Fruit fly (Drosophila melanogaster) whole organism, wandering third instar larva: ENCODE results near the gene Golgin104.

Experiments used
- Abd-B ChIP-seq: fragments of >200 bp; optimal IDR thresholded peaks from 2 replicates; lab custom pipeline; 2017; ENCODE audit warnings: missing biosample characterization, missing genetic modification characterization
- CG32264 ChIP-seq: fragments of 200-800 bp; sonication (Bioruptor generic); optimal IDR thresholded peaks from 2 replicates; lab custom pipeline; 2016; ENCODE audit warnings: missing biosample characterization, missing genetic modification characterization
- CG9705 ChIP-seq: fragments of 200-800 bp; sonication (Bioruptor generic); optimal IDR thresholded peaks from 2 replicates; lab custom pipeline; 2018; ENCODE audit warnings: missing biosample characterization, mild to moderate bottlenecking, missing genetic modification characterization
- CrebA ChIP-seq: fragments of 200-800 bp; sonication (Bioruptor generic); optimal IDR thresholded peaks from 2 replicates; lab custom pipeline; 2016; ENCODE audit warnings: missing biosample characterization, mild to moderate bottlenecking, missing genetic modification characterization, borderline replicate concordance
- Dif ChIP-seq: fragments of 200-275, 200-300 bp; sonication (Bioruptor generic); optimal IDR thresholded peaks from 2 replicates; lab custom pipeline; 2018; ENCODE audit warnings: missing biosample characterization, missing genetic modification characterization; ENCODE audit not compliant: partially characterized antibody
- GATAd ChIP-seq: sonication (Bioruptor generic); optimal IDR thresholded peaks from 2 replicates; lab custom pipeline; 2016; ENCODE audit warnings: missing biosample characterization, missing genetic modification characterization
- HLH106 ChIP-seq: fragments of 200-800 bp; optimal IDR thresholded peaks from 3 replicates; lab custom pipeline; 2019; ENCODE audit warnings: missing biosample characterization, mild to moderate bottlenecking, missing genetic modification characterization, moderate library complexity
- Hnf4 ChIP-seq: fragments of 200-800 bp; sonication (Bioruptor generic); optimal IDR thresholded peaks from 2 replicates; lab custom pipeline; 2016; ENCODE audit warnings: missing biosample characterization, mild to moderate bottlenecking, missing genetic modification characterization
- Hr78 ChIP-seq: fragments of >200 bp; optimal IDR thresholded peaks from 2 replicates; lab custom pipeline; 2017; ENCODE audit warnings: missing biosample characterization, missing genetic modification characterization
- Hr83 ChIP-seq: fragments of 200-300 bp; sonication (Bioruptor generic); optimal IDR thresholded peaks from 2 replicates; lab custom pipeline; 2016; ENCODE audit warnings: missing biosample characterization, mild to moderate bottlenecking, missing genetic modification characterization, moderate library complexity; ENCODE audit not compliant: poor library complexity, severe bottlenecking
- Jra ChIP-seq: sonication (Bioruptor generic); optimal IDR thresholded peaks from 2 replicates; lab custom pipeline; 2016; ENCODE audit warnings: missing biosample characterization, missing genetic modification characterization
- Mio ChIP-seq: sonication (Bioruptor generic); optimal IDR thresholded peaks from 2 replicates; lab custom pipeline; 2016; ENCODE audit warnings: missing biosample characterization, missing genetic modification characterization
- Myc ChIP-seq: fragments of >200 bp; optimal IDR thresholded peaks from 2 replicates; lab custom pipeline; 2017
- N ChIP-seq: fragments of >200 bp; optimal IDR thresholded peaks from 2 replicates; lab custom pipeline; 2018; ENCODE audit warnings: missing biosample characterization, missing external identifiers, missing genetic modification characterization
- OdsH ChIP-seq: fragments of 200-800 bp; sonication (Bioruptor generic); optimal IDR thresholded peaks from 2 replicates; lab custom pipeline; 2016; ENCODE audit warnings: missing biosample characterization, mild to moderate bottlenecking, missing genetic modification characterization
- Rel ChIP-seq, 2 experiments: fragments of 200-800 bp; sonication (Bioruptor generic) in 1 of 2; optimal IDR thresholded peaks; 2 replicates in 1 of 2; 3 replicates in 1 of 2; lab custom pipeline; 2016 to 2019; ENCODE audit warnings: mild to moderate bottlenecking in 2 of 2, missing biosample characterization in 2 of 2, missing genetic modification characterization in 2 of 2, moderate library complexity in 1 of 2
- Sp1 ChIP-seq: fragments of 200-800 bp; sonication (Bioruptor generic); optimal IDR thresholded peaks from 3 replicates; lab custom pipeline; 2019; ENCODE audit warnings: missing biosample characterization, mild to moderate bottlenecking, missing genetic modification characterization, moderate library complexity
- br ChIP-seq: fragments of 200-800 bp; sonication (Bioruptor generic); optimal IDR thresholded peaks from 2 replicates; lab custom pipeline; 2016; ENCODE audit warnings: missing biosample characterization, missing genetic modification characterization
- brk ChIP-seq: fragments of 200-800 bp; sonication (Bioruptor generic); optimal IDR thresholded peaks from 2 replicates; lab custom pipeline; 2016; ENCODE audit warnings: missing biosample characterization, mild to moderate bottlenecking, missing genetic modification characterization
- dl ChIP-seq, 2 experiments: fragments of 175-275, 200-275 bp in 1 of 2; fragments of 200-275 bp in 1 of 2; sonication (Bioruptor generic); optimal IDR thresholded peaks; lab custom pipeline; 2018; ENCODE audit warnings: mild to moderate bottlenecking in 2 of 2, missing biosample characterization in 2 of 2, missing genetic modification characterization in 2 of 2, moderate library complexity in 2 of 2; ENCODE audit not compliant: partially characterized antibody in 2 of 2, insufficient read depth in 1 of 2
- dmrt93B ChIP-seq: fragments of 200-800 bp; sonication (Bioruptor generic); optimal IDR thresholded peaks from 2 replicates; lab custom pipeline; 2018; ENCODE audit warnings: missing biosample characterization, mild to moderate bottlenecking, missing genetic modification characterization
- dsf ChIP-seq: sonication (Bioruptor generic); optimal IDR thresholded peaks from 2 replicates; lab custom pipeline; 2016; ENCODE audit warnings: missing biosample characterization, missing genetic modification characterization, borderline replicate concordance
- ey ChIP-seq: fragments of 200-800 bp; sonication (Bioruptor generic); optimal IDR thresholded peaks from 2 replicates; lab custom pipeline; 2016; ENCODE audit warnings: missing biosample characterization, missing genetic modification characterization
- foxo ChIP-seq, 2 experiments: fragments of 200-800 bp; sonication (Bioruptor generic); optimal IDR thresholded peaks; 2 replicates in 1 of 2; 3 replicates in 1 of 2; lab custom pipeline; 2016 to 2017; ENCODE audit warnings: missing biosample characterization in 2 of 2, missing genetic modification characterization in 2 of 2
- fru ChIP-seq: fragments of 200-800 bp; sonication (Bioruptor generic); optimal IDR thresholded peaks from 3 replicates; lab custom pipeline; 2016; ENCODE audit warnings: missing biosample characterization, mild to moderate bottlenecking, missing genetic modification characterization
- h ChIP-seq: fragments of 200-800 bp; sonication (Bioruptor generic); optimal IDR thresholded peaks from 3 replicates; lab custom pipeline; 2016; ENCODE audit warnings: missing biosample characterization, mild to moderate bottlenecking, missing genetic modification characterization
- jim ChIP-seq: fragments of 175-275, 200-325 bp; sonication (Bioruptor generic); optimal IDR thresholded peaks from 2 replicates; lab custom pipeline; 2016; ENCODE audit warnings: missing biosample characterization, mild to moderate bottlenecking, missing genetic modification characterization
- lola ChIP-seq: fragments of >200 bp; optimal IDR thresholded peaks from 2 replicates; lab custom pipeline; 2017; ENCODE audit warnings: missing biosample characterization, missing genetic modification characterization
- pan ChIP-seq: fragments of >200 bp; optimal IDR thresholded peaks from 2 replicates; lab custom pipeline; 2017
- psq ChIP-seq: fragments of 200-800 bp; sonication (Bioruptor generic); optimal IDR thresholded peaks from 3 replicates; lab custom pipeline; 2017; ENCODE audit warnings: missing biosample characterization, mild to moderate bottlenecking, missing genetic modification characterization, moderate library complexity
- rgr ChIP-seq: fragments of 200-800 bp; sonication (Bioruptor generic); optimal IDR thresholded peaks from 3 replicates; lab custom pipeline; 2016; ENCODE audit warnings: missing biosample characterization, mild to moderate bottlenecking, missing genetic modification characterization
- sage ChIP-seq: fragments of 200-800 bp; sonication (Bioruptor generic); optimal IDR thresholded peaks from 2 replicates; lab custom pipeline; 2016; ENCODE audit warnings: missing biosample characterization, mild to moderate bottlenecking, missing genetic modification characterization
- sv ChIP-seq: fragments of 200-800 bp; sonication (Bioruptor generic); optimal IDR thresholded peaks from 3 replicates; lab custom pipeline; 2016; ENCODE audit warnings: missing biosample characterization, missing genetic modification characterization
- tai ChIP-seq: sonication (Bioruptor generic); optimal IDR thresholded peaks from 2 replicates; lab custom pipeline; 2016; ENCODE audit warnings: missing biosample characterization, missing genetic modification characterization
- usp ChIP-seq: fragments of >200 bp; optimal IDR thresholded peaks from 2 replicates; lab custom pipeline; 2017; ENCODE audit warnings: missing biosample characterization, missing genetic modification characterization
- woc ChIP-seq: sonication (Bioruptor generic); optimal IDR thresholded peaks from 2 replicates; lab custom pipeline; 2016; ENCODE audit warnings: missing biosample characterization, mild to moderate bottlenecking, missing genetic modification characterization

Gene Golgin104

DNA sequence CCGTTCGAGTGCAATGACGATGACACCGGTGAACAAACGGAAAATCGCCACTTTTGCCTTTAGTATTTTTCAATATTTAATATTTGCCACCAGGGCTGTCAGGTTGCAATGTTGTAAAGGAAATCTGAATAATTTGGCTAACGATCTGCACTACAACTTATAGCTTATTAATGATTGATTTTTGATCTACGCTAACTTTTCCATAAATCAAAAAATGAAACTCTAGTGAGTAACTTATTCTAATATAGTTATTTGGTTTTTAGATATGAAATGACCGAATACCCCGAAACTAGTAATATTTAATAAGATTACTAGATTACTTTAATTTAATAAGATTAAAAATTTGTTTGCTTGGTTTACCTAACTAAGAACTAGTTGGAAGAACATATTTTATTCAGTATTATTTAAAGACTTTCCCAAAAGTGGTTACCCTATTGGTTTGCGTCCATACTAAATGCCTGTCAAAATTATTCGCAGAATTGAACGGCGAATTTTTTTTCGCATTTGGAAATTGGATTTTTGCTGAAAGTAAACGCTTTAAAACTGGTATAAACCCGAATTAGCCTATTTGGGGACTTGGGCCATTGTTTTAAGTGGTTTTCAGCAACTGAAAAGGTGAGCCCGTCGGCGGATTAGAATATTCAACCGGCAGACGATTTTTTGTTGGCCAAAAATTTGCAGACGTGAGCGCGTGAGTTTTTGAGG is 34.3 kb upstream of the Golgin104 start, which contains the start of the genes Agpat3 and RAF2:
Gene Agpat3 (minus strand): TSS at position 78 of the 705 bp plus-strand sequence.
Gene RAF2 (plus strand): TSS at position 448 of the 705 bp plus-strand sequence.
- no peak for TF ChIP-seq usp (GFP tag; lab: Kevin White, UChicago)
- no peak for TF ChIP-seq CG32264 (GFP tag; lab: Kevin White, UChicago)
- peak; percentile 68 for TF ChIP-seq HLH106 (tag; lab: Kevin White, UChicago)
- TF ChIP-seq Myc (lab: Kevin White, UChicago), result no peak
- TF ChIP-seq Hr78 (GFP tag; lab: Kevin White, UChicago), result no peak
- TF ChIP-seq Hr83 (GFP tag; lab: Kevin White, UChicago), result peak; percentile 55
- no peak for TF ChIP-seq Rel (GFP tag; optimal IDR thresholded peaks at IDR 0.05; lab: Kevin White, UChicago)
- TF ChIP-seq Rel (tag; optimal IDR thresholded peaks at IDR 0.05; lab: Kevin White, UChicago), result no peak
- no peak for TF ChIP-seq brk
- no peak for TF ChIP-seq Hnf4 (GFP tag; lab: Kevin White, UChicago)
- TF ChIP-seq Sp1 (GFP tag; lab: Kevin White, UChicago), result peak; percentile 8
- no peak for TF ChIP-seq Abd-B (GFP tag; lab: Kevin White, UChicago)
- TF ChIP-seq psq (GFP tag; lab: Kevin White, UChicago), result peak; percentile 10
- TF ChIP-seq OdsH (GFP tag; lab: Kevin White, UChicago), result no peak
- TF ChIP-seq rgr (GFP tag; lab: Kevin White, UChicago), result no peak
- TF ChIP-seq h (GFP tag; lab: Kevin White, UChicago), result no peak
- peak; percentile 26 for TF ChIP-seq ey
- TF ChIP-seq Jra, result no peak
- no peak for TF ChIP-seq lola
- TF ChIP-seq sage, result no peak
- TF ChIP-seq sv (GFP tag; lab: Kevin White, UChicago), result no peak
- TF ChIP-seq CrebA (GFP tag; lab: Kevin White, UChicago), result no peak
- TF ChIP-seq dmrt93B (GFP tag; lab: Kevin White, UChicago), result no peak
- no peak for TF ChIP-seq tai (GFP tag; lab: Kevin White, UChicago)
- no peak for TF ChIP-seq Dif (GFP tag; lab: Kevin White, UChicago)
- no peak for TF ChIP-seq Mio (GFP tag; lab: Kevin White, UChicago)
- TF ChIP-seq N, result no peak
- no peak for TF ChIP-seq fru (GFP tag; lab: Kevin White, UChicago)
- no peak for TF ChIP-seq dsf
- peak; percentile 67 for TF ChIP-seq jim
- TF ChIP-seq GATAd (GFP tag; lab: Kevin White, UChicago), result no peak
- peak in 1 of 2 experiments; percentile 46 for TF ChIP-seq foxo (GFP tag; optimal IDR thresholded peaks at IDR 0.05; lab: Kevin White, UChicago)
- no peak for TF ChIP-seq pan (lab: Kevin White, UChicago)
- TF ChIP-seq dl (GFP tag; optimal IDR thresholded peaks at IDR 0.05; lab: Kevin White, UChicago; ENCODE audit: insufficient read depth in 1 of 2, partially characterized antibody in 2 of 2), result no peak
- TF ChIP-seq br, result no peak
- TF ChIP-seq woc, result peak; percentile 3

dm6 chr3L:16385252-16385879 is 33.6 kb upstream of the Golgin104 start:
- TF ChIP-seq lola (no peak), N (peak; percentile 38), OdsH (GFP tag; lab: Kevin White, UChicago) (peak; percentile 43), sv (GFP tag; lab: Kevin White, UChicago) (no peak), woc (peak; percentile 0), Dif (GFP tag; lab: Kevin White, UChicago) (no peak), Hnf4 (GFP tag; lab: Kevin White, UChicago) (peak; percentile 29), br (peak; percentile 2), h (GFP tag; lab: Kevin White, UChicago) (peak; percentile 66), CG9705 (GFP tag; lab: Kevin White, UChicago) (no peak), usp (GFP tag; lab: Kevin White, UChicago) (no peak), Mio (GFP tag; lab: Kevin White, UChicago) (no peak), CrebA (GFP tag; lab: Kevin White, UChicago) (peak; percentile 87), sage (no peak), rgr (GFP tag; lab: Kevin White, UChicago) (no peak), Sp1 (GFP tag; lab: Kevin White, UChicago) (peak; percentile 14), fru (GFP tag; lab: Kevin White, UChicago) (no peak), Rel (GFP tag; optimal IDR thresholded peaks at IDR 0.05; lab: Kevin White, UChicago) (peak; percentile 3), Rel (tag; optimal IDR thresholded peaks at IDR 0.05; lab: Kevin White, UChicago) (peak; percentile 62), jim (no peak)
